Fruit fly (Drosophila melanogaster): ENCODE results near the gene NaPi-III.
A peak's percentile ranks its signal among the peaks of the same experiment; 100 is the strongest.

NaPi-III gene

dm6 chr3L:11097982-11098663, 25.0 kb upstream of the NaPi-III start, which contains the start of the genes Irbp18 and APP-BP1:
Gene Irbp18, minus strand, starts transcription at chr3L:11098186.
Gene APP-BP1, plus strand, starts transcription at chr3L:11098412.
- TF ChIP-seq CG11617 (GFP tag; optimal IDR thresholded peaks at IDR 0.05) (peak; percentile 97), kay (GFP tag; ENCODE audit: borderline replicate concordance) (peak; percentile 97), pad (GFP tag; optimal IDR thresholded peaks at IDR 0.05) (peak; percentile 89), toe (GFP tag; optimal IDR thresholded peaks at IDR 0.05) (peak; percentile 96), CG12768 (GFP tag; optimal IDR thresholded peaks at IDR 0.05) (peak; percentile 96), CG7045 (GFP tag; optimal IDR thresholded peaks at IDR 0.05) (peak; percentile 93), CG7101 (tag; optimal IDR thresholded peaks at IDR 0.05) (peak; percentile 92), CG33017 (tag; optimal IDR thresholded peaks at IDR 0.05) (peak; percentile 86), CG5204 (GFP tag; optimal IDR thresholded peaks at IDR 0.05) (peak; percentile 96), Clk (GFP tag; optimal IDR thresholded peaks at IDR 0.05) (peak; percentile 85), tj (GFP tag; optimal IDR thresholded peaks at IDR 0.05) (peak; percentile 80), Mnt (GFP tag; optimal IDR thresholded peaks at IDR 0.05) (peak; percentile 89), ovo (GFP tag; optimal IDR thresholded peaks at IDR 0.05) (peak; percentile 84), bab1 (GFP tag; optimal IDR thresholded peaks at IDR 0.05) (peak; percentile 95), cnc (optimal IDR thresholded peaks at IDR 0.05) (no peak), cic (GFP tag; optimal IDR thresholded peaks at IDR 0.05) (peak; percentile 71), Hr96 (GFP tag; optimal IDR thresholded peaks at IDR 0.05) (peak; percentile 92), CG1620 (GFP tag; optimal IDR thresholded peaks at IDR 0.05) (peak; percentile 96), Crg-1 (GFP tag; optimal IDR thresholded peaks at IDR 0.05) (peak; percentile 98), CG14711 (tag; optimal IDR thresholded peaks at IDR 0.05) (peak; percentile 88)

- TF ChIP-seq CG7101 (tag; optimal IDR thresholded peaks at IDR 0.05) (no peak), CG5204 (GFP tag; optimal IDR thresholded peaks at IDR 0.05) (no peak), CG12768 (GFP tag; optimal IDR thresholded peaks at IDR 0.05) (no peak), CG14711 (tag; optimal IDR thresholded peaks at IDR 0.05) (no peak), kay (GFP tag; ENCODE audit: borderline replicate concordance) (peak; percentile 19), Hr96 (GFP tag; optimal IDR thresholded peaks at IDR 0.05) (no peak)
These were observed 21.6 kb upstream of the NaPi-III start, which contains the start of gene Elo68beta for dm6 chr3L:11101598-11101997. Gene Elo68beta, minus strand, starts transcription at chr3L:11101698.

dm6 chr3L:11102930-11103329, 20.2 kb upstream of the NaPi-III start, which contains the start of gene Elo68alpha:
Gene Elo68alpha, minus strand, starts transcription at chr3L:11103030.
- TF ChIP-seq pad (GFP tag; optimal IDR thresholded peaks at IDR 0.05) = no peak
- TF ChIP-seq CG5204 (GFP tag; optimal IDR thresholded peaks at IDR 0.05) = no peak
- no peak for TF ChIP-seq Crg-1 (GFP tag; optimal IDR thresholded peaks at IDR 0.05)
- TF ChIP-seq tj (GFP tag; optimal IDR thresholded peaks at IDR 0.05) = no peak
- TF ChIP-seq CG7101 (tag; optimal IDR thresholded peaks at IDR 0.05) = no peak
- no peak for TF ChIP-seq cnc (optimal IDR thresholded peaks at IDR 0.05)
- TF ChIP-seq CG1620 (GFP tag; optimal IDR thresholded peaks at IDR 0.05) = no peak
- TF ChIP-seq Mnt (GFP tag; optimal IDR thresholded peaks at IDR 0.05) = no peak
- TF ChIP-seq cic (GFP tag; optimal IDR thresholded peaks at IDR 0.05) = no peak
- TF ChIP-seq toe (GFP tag; optimal IDR thresholded peaks at IDR 0.05) = no peak
- TF ChIP-seq CG12768 (GFP tag; optimal IDR thresholded peaks at IDR 0.05) = no peak
- TF ChIP-seq CG14711 (tag; optimal IDR thresholded peaks at IDR 0.05) = no peak
- TF ChIP-seq CG11617 (GFP tag; optimal IDR thresholded peaks at IDR 0.05) = no peak
- no peak for TF ChIP-seq CG7045 (GFP tag; optimal IDR thresholded peaks at IDR 0.05)
- TF ChIP-seq bab1 (GFP tag; optimal IDR thresholded peaks at IDR 0.05) = no peak

- no peak for TF ChIP-seq CG7101 (tag; optimal IDR thresholded peaks at IDR 0.05)
- no peak for TF ChIP-seq CG1620 (GFP tag; optimal IDR thresholded peaks at IDR 0.05)
- TF ChIP-seq pad (GFP tag; optimal IDR thresholded peaks at IDR 0.05) = no peak
- no peak for TF ChIP-seq CG33017 (tag; optimal IDR thresholded peaks at IDR 0.05)
- TF ChIP-seq cic (GFP tag; optimal IDR thresholded peaks at IDR 0.05) = no peak
- TF ChIP-seq CG7045 (GFP tag; optimal IDR thresholded peaks at IDR 0.05) = no peak
- TF ChIP-seq Crg-1 (GFP tag; optimal IDR thresholded peaks at IDR 0.05) = no peak
- no peak for TF ChIP-seq kay (GFP tag; ENCODE audit: borderline replicate concordance)
- no peak for TF ChIP-seq Mnt (GFP tag; optimal IDR thresholded peaks at IDR 0.05)
- no peak for TF ChIP-seq ovo (GFP tag; optimal IDR thresholded peaks at IDR 0.05)
- no peak for TF ChIP-seq bab1 (GFP tag; optimal IDR thresholded peaks at IDR 0.05)
- no peak for TF ChIP-seq CG12768 (GFP tag; optimal IDR thresholded peaks at IDR 0.05)
- no peak for TF ChIP-seq cnc (optimal IDR thresholded peaks at IDR 0.05)
- no peak for TF ChIP-seq CG14711 (tag; optimal IDR thresholded peaks at IDR 0.05)
- no peak for TF ChIP-seq Hr96 (GFP tag; optimal IDR thresholded peaks at IDR 0.05)
- no peak for TF ChIP-seq tj (GFP tag; optimal IDR thresholded peaks at IDR 0.05)
- TF ChIP-seq CG5204 (GFP tag; optimal IDR thresholded peaks at IDR 0.05) = no peak
These were observed 19.4 kb upstream of the NaPi-III start, which contains the start of gene CG32071 for dm6 chr3L:11103773-11104172. Gene CG32071, minus strand, starts transcription at chr3L:11103873.

- TF ChIP-seq Crg-1 (GFP tag; optimal IDR thresholded peaks at IDR 0.05) (no peak), Clk (GFP tag; optimal IDR thresholded peaks at IDR 0.05) (no peak), CG1620 (GFP tag; optimal IDR thresholded peaks at IDR 0.05) (no peak), CG7101 (tag; optimal IDR thresholded peaks at IDR 0.05) (no peak), ovo (GFP tag; optimal IDR thresholded peaks at IDR 0.05) (no peak), cnc (optimal IDR thresholded peaks at IDR 0.05) (no peak), cic (GFP tag; optimal IDR thresholded peaks at IDR 0.05) (no peak), Hr96 (GFP tag; optimal IDR thresholded peaks at IDR 0.05) (no peak), Mnt (GFP tag; optimal IDR thresholded peaks at IDR 0.05) (no peak), pad (GFP tag; optimal IDR thresholded peaks at IDR 0.05) (no peak), bab1 (GFP tag; optimal IDR thresholded peaks at IDR 0.05) (no peak), kay (GFP tag; ENCODE audit: borderline replicate concordance) (no peak), CG7045 (GFP tag; optimal IDR thresholded peaks at IDR 0.05) (no peak), tj (GFP tag; optimal IDR thresholded peaks at IDR 0.05) (no peak), CG12768 (GFP tag; optimal IDR thresholded peaks at IDR 0.05) (no peak), CG33017 (tag; optimal IDR thresholded peaks at IDR 0.05) (no peak), toe (GFP tag; optimal IDR thresholded peaks at IDR 0.05) (no peak), CG14711 (tag; optimal IDR thresholded peaks at IDR 0.05) (no peak), CG5204 (GFP tag; optimal IDR thresholded peaks at IDR 0.05) (no peak)
These were observed 15.7 kb upstream of the NaPi-III start, which contains the start of gene CG32073 for dm6 chr3L:11107432-11107831. Gene CG32073, minus strand, starts transcription at chr3L:11107582.

All from whole organism, adult.